Fruit fly (Drosophila melanogaster) whole organism, pupa: ENCODE measurements around the gene LysX.

Experiments used
- CG10348 ChIP-seq: fragments of 200-800 bp; sonication (Bioruptor generic); IDR thresholded peaks from 2 replicates; pipeline ENCODE4 v1.3.6; 2022; ENCODE audit warnings: missing biosample characterization, missing genetic modification characterization
- CG9948 ChIP-seq: fragments of 200-800 bp; sonication (Bioruptor generic); optimal IDR thresholded peaks from 2 replicates; lab custom pipeline; 2018; ENCODE audit warnings: missing biosample characterization, mild to moderate bottlenecking, missing genetic modification characterization, moderate library complexity
- D1 ChIP-seq: fragments of 200-800 bp; sonication (Bioruptor generic); optimal IDR thresholded peaks from 2 replicates; lab custom pipeline; 2018; ENCODE audit warnings: missing biosample characterization, mild to moderate bottlenecking, missing genetic modification characterization, moderate library complexity
- EcR ChIP-seq: fragments of 200-800 bp; sonication (Bioruptor generic); optimal IDR thresholded peaks from 3 replicates; lab custom pipeline; 2019; ENCODE audit warnings: missing biosample characterization, missing genetic modification characterization, mild to moderate bottlenecking, moderate library complexity, missing genetic modification reagents
- Pif1A ChIP-seq: fragments of 200-800 bp; sonication (Bioruptor generic); optimal IDR thresholded peaks from 3 replicates; lab custom pipeline; 2016; ENCODE audit warnings: missing biosample characterization, missing genetic modification characterization

- TF ChIP-seq Pif1A (GFP tag; lab: Kevin White, UChicago) (no peak), D1 (no peak), EcR (no peak), CG9948 (no peak), CG10348 (GFP tag; lab: Robert Waterston, UW) (no peak)
These were observed 25.5 kb downstream of the LysX start for dm6 chr3L:1169617-1170016.
